Worm (Caenorhabditis elegans): ENCODE data around the gene srh-140.
A peak's percentile ranks its signal among the peaks of the same experiment; 100 is the strongest.

The srh-140 gene

ce11 chrV:15766122-15766594, 44.2 kb downstream of the srh-140 start, which contains the start of the genes haf-3 and F57A10.2 (continued):
- TF ChIP-seq fkh-10 (GFP tag; optimal IDR thresholded peaks at IDR 0.05): no peak
- TF ChIP-seq unc-55 (GFP tag; optimal IDR thresholded peaks at IDR 0.05): peak; percentile 39
- TF ChIP-seq nhr-232 (tag; optimal IDR thresholded peaks at IDR 0.05): no peak
- TF ChIP-seq nhr-11 (tag; optimal IDR thresholded peaks at IDR 0.05): no peak
- peak; percentile 54 for TF ChIP-seq elt-2 (tag; optimal IDR thresholded peaks at IDR 0.05)
- no peak for TF ChIP-seq ceh-6 (GFP tag; optimal IDR thresholded peaks at IDR 0.05)
- TF ChIP-seq unc-86 (tag; optimal IDR thresholded peaks at IDR 0.05): peak; percentile 46
- peak; percentile 2 for TF ChIP-seq ttx-3 (tag; optimal IDR thresholded peaks at IDR 0.05)
- TF ChIP-seq T23F11.4 (GFP tag; optimal IDR thresholded peaks at IDR 0.05): no peak
- TF ChIP-seq fkh-6 (tag; optimal IDR thresholded peaks at IDR 0.05): no peak
- TF ChIP-seq hlh-13 (GFP tag; optimal IDR thresholded peaks at IDR 0.05): no peak
- no peak for TF ChIP-seq madf-2 (tag; optimal IDR thresholded peaks at IDR 0.05)
- TF ChIP-seq ets-4 (tag; optimal IDR thresholded peaks at IDR 0.05): peak; percentile 1
- TF ChIP-seq ceh-18 (tag; optimal IDR thresholded peaks at IDR 0.05): peak; percentile 32
- no peak for TF ChIP-seq ceh-22 (tag; optimal IDR thresholded peaks at IDR 0.05)
- TF ChIP-seq nfya-1 (tag; optimal IDR thresholded peaks at IDR 0.05): peak; percentile 77
- peak; percentile 10 for TF ChIP-seq ztf-16 (tag; optimal IDR thresholded peaks at IDR 0.05)
- TF ChIP-seq pag-3 (tag; optimal IDR thresholded peaks at IDR 0.05; ENCODE audit: borderline replicate concordance): no peak
- no peak for TF ChIP-seq eyg-1 (tag; optimal IDR thresholded peaks at IDR 0.05)

- TF ChIP-seq ceh-45 (GFP tag; IDR thresholded peaks at IDR 0.05): 0 out of 2 replicates have a peak, but pooled peaks have one; percentile 37
Measured at ce11 chrV:15767385-15767784, 45.4 kb downstream of the srh-140 start.

ce11 chrV:15769072-15769471, 47.1 kb downstream of the srh-140 start, which contains the start of gene F57A10.4:
Gene F57A10.4 (plus strand): TSS chrV:15769438.
- no peak for TF ChIP-seq ceh-24 (tag; optimal IDR thresholded peaks at IDR 0.05)
- no peak for TF ChIP-seq pag-3 (tag; optimal IDR thresholded peaks at IDR 0.05; ENCODE audit: borderline replicate concordance)
- no peak for TF ChIP-seq tbx-7 (tag; optimal IDR thresholded peaks at IDR 0.05)

- no peak for TF ChIP-seq ceh-18 (tag; optimal IDR thresholded peaks at IDR 0.05)
- no peak for TF ChIP-seq lim-6 (tag; optimal IDR thresholded peaks at IDR 0.05)
- TF ChIP-seq pag-3 (tag; optimal IDR thresholded peaks at IDR 0.05; ENCODE audit: borderline replicate concordance): no peak
- TF ChIP-seq C08G9.2 (tag; optimal IDR thresholded peaks at IDR 0.05): no peak
- TF ChIP-seq pros-1 (tag; optimal IDR thresholded peaks at IDR 0.05): no peak
Measured at ce11 chrV:15773141-15773540, 51.2 kb downstream of the srh-140 start, which contains the start of gene nhr-60. Gene nhr-60 (minus strand): TSS chrV:15773241.

Data from whole organism, late embryonic.